Worm (Caenorhabditis elegans) whole organism, L1 larva: ENCODE results near the gene col-78.

Experiments used
- C04F5.9 ChIP-seq: sonication (generic microtip); optimal IDR thresholded peaks from 2 replicates; lab custom pipeline; 2016; ENCODE audit warnings: missing genetic modification characterization, missing compliant biosample characterization
- C16A3.4 ChIP-seq: fragments of 150-350 bp; optimal IDR thresholded peaks from 2 replicates; lab custom pipeline; 2014; ENCODE audit warnings: missing biosample characterization, missing genetic modification characterization
- F16B12.6 ChIP-seq: fragments of 150-350 bp; optimal IDR thresholded peaks from 2 replicates; lab custom pipeline; 2014; ENCODE audit warnings: missing biosample characterization, missing genetic modification characterization
- aha-1 ChIP-seq: fragments of 150-350 bp; optimal IDR thresholded peaks from 2 replicates; lab custom pipeline; 2014; ENCODE audit warnings: missing biosample characterization, missing genetic modification characterization
- ama-1 ChIP-seq: fragments of 150-350 bp; optimal IDR thresholded peaks from 2 replicates; lab custom pipeline; 2014
- ceh-8 ChIP-seq: fragments of 200-800 bp; sonication (Bioruptor generic); optimal IDR thresholded peaks from 2 replicates; lab custom pipeline; 2018; ENCODE audit warnings: mild to moderate bottlenecking, missing genetic modification characterization, moderate library complexity, missing compliant biosample characterization
- ceh-82 ChIP-seq, 3 experiments: fragments of 150-350 bp in 1 of 3; sonication (generic microtip) in 2 of 3; optimal IDR thresholded peaks; 2 replicates each; lab custom pipeline; 2014 to 2017; ENCODE audit warnings: missing biosample characterization in 3 of 3, missing genetic modification characterization in 3 of 3
- ceh-88 ChIP-seq: fragments of 200-800 bp; sonication (Bioruptor generic); IDR thresholded peaks from 2 replicates; pipeline ENCODE4 v1.3.6; 2022; ENCODE audit warnings: missing genetic modification characterization, missing compliant biosample characterization
- ceh-90 ChIP-seq: sonication (generic microtip); optimal IDR thresholded peaks from 2 replicates; lab custom pipeline; 2016; ENCODE audit warnings: missing genetic modification characterization, missing compliant biosample characterization
- dsc-1 ChIP-seq: sonication (generic microtip); optimal IDR thresholded peaks from 2 replicates; lab custom pipeline; 2016; ENCODE audit warnings: mild to moderate bottlenecking, missing genetic modification characterization, missing compliant biosample characterization
- efl-1 ChIP-seq, 4 experiments: fragments of 150-350 bp; optimal IDR thresholded peaks in 3 of 4; peaks in 1 of 4; 1 replicate in 1 of 4; 2 replicates in 3 of 4; lab custom pipeline; 2014; ENCODE audit warnings: missing biosample characterization in 2 of 4, missing genetic modification characterization in 2 of 4, missing genetic modification reagents in 2 of 4
- efl-3 ChIP-seq: fragments of 200-800 bp; sonication (Bioruptor generic); optimal IDR thresholded peaks from 2 replicates; lab custom pipeline; 2018; ENCODE audit warnings: mild to moderate bottlenecking, missing genetic modification characterization, missing compliant biosample characterization
- egl-13 ChIP-seq: sonication (generic microtip); optimal IDR thresholded peaks from 2 replicates; lab custom pipeline; 2016; ENCODE audit warnings: missing genotype, missing genetic modification reagents, missing genetic modification characterization, missing compliant biosample characterization
- ets-5 ChIP-seq: fragments of 200-800 bp; sonication (Bioruptor generic); IDR thresholded peaks from 2 replicates; pipeline ENCODE4 v1.3.6; 2022; ENCODE audit warnings: missing genetic modification characterization, missing compliant biosample characterization
- fkh-4 ChIP-seq: sonication (generic microtip); optimal IDR thresholded peaks from 2 replicates; lab custom pipeline; 2016; ENCODE audit warnings: missing compliant biosample characterization, missing genetic modification characterization, borderline replicate concordance
- fos-1 ChIP-seq: fragments of 150-350 bp; optimal IDR thresholded peaks from 2 replicates; lab custom pipeline; 2014; ENCODE audit warnings: missing biosample characterization, missing genetic modification characterization
- hlh-17 ChIP-seq: fragments of 200-800 bp; sonication (Bioruptor generic); optimal IDR thresholded peaks from 2 replicates; lab custom pipeline; 2018; ENCODE audit warnings: missing genetic modification characterization, mild to moderate bottlenecking, missing compliant biosample characterization, moderate library complexity, borderline replicate concordance
- jun-1 ChIP-seq: fragments of 150-350 bp; optimal IDR thresholded peaks from 2 replicates; lab custom pipeline; 2014; ENCODE audit warnings: missing biosample characterization, missing genetic modification reagents, missing genetic modification characterization
- lin-13 ChIP-seq: fragments of 150-350 bp; optimal IDR thresholded peaks from 2 replicates; lab custom pipeline; 2014; ENCODE audit warnings: missing biosample characterization, missing genetic modification reagents, missing genetic modification characterization
- lin-14 ChIP-seq: fragments of 200-800 bp; sonication (Bioruptor generic); optimal IDR thresholded peaks from 2 replicates; lab custom pipeline; 2018; ENCODE audit warnings: mild to moderate bottlenecking, missing genetic modification characterization, moderate library complexity, missing compliant biosample characterization
- lin-15B ChIP-seq: fragments of 150-350 bp; sonication (generic microtip); optimal IDR thresholded peaks from 3 replicates; lab custom pipeline; 2014; ENCODE audit warnings: missing biosample characterization, missing genetic modification characterization
- lin-35 ChIP-seq, 2 experiments: fragments of 150-350 bp; optimal IDR thresholded peaks; 2 replicates each; lab custom pipeline; 2014; ENCODE audit warnings: missing biosample characterization in 2 of 2, missing genetic modification characterization in 2 of 2, missing genetic modification reagents in 2 of 2
- lsy-2 ChIP-seq, 2 experiments: fragments of 150-350 bp; optimal IDR thresholded peaks; 2 replicates each; lab custom pipeline; 2014; ENCODE audit warnings: missing biosample characterization in 2 of 2, missing genetic modification characterization in 2 of 2
- mdl-1 ChIP-seq, 2 experiments: fragments of 150-350 bp; optimal IDR thresholded peaks; 2 replicates each; lab custom pipeline; 2014 to 2017; ENCODE audit warnings: missing biosample characterization in 2 of 2, missing genetic modification characterization in 2 of 2, inconsistent platforms in 1 of 2
- mep-1 ChIP-seq: fragments of 150-350 bp; optimal IDR thresholded peaks from 2 replicates; lab custom pipeline; 2014; ENCODE audit warnings: missing biosample characterization, missing genetic modification characterization
- nhr-19 ChIP-seq: fragments of 200-800 bp; sonication (Bioruptor generic); conservative IDR thresholded peaks from 2 replicates; pipeline ENCODE4 v1.3.6; 2022; ENCODE audit warnings: missing genetic modification characterization, missing compliant biosample characterization
- nhr-20 ChIP-seq: sonication (generic microtip); optimal IDR thresholded peaks from 2 replicates; lab custom pipeline; 2016; ENCODE audit warnings: mild to moderate bottlenecking, missing genetic modification characterization, missing compliant biosample characterization
- nhr-28 ChIP-seq: fragments of 150-350 bp; optimal IDR thresholded peaks from 2 replicates; lab custom pipeline; 2014; ENCODE audit warnings: missing biosample characterization, missing genetic modification characterization
- nhr-47 ChIP-seq: sonication (generic microtip); optimal IDR thresholded peaks from 2 replicates; lab custom pipeline; 2016; ENCODE audit warnings: mild to moderate bottlenecking, missing genetic modification characterization, moderate library complexity, missing compliant biosample characterization
- nhr-71 ChIP-seq: sonication (generic microtip); optimal IDR thresholded peaks from 2 replicates; lab custom pipeline; 2016; ENCODE audit warnings: mild to moderate bottlenecking, missing genetic modification characterization, moderate library complexity, missing compliant biosample characterization
- nhr-76 ChIP-seq: sonication (generic microtip); optimal IDR thresholded peaks from 2 replicates; lab custom pipeline; 2017; ENCODE audit warnings: missing biosample characterization, missing genetic modification characterization
- nhr-77 ChIP-seq: fragments of 150-350 bp; optimal IDR thresholded peaks from 2 replicates; lab custom pipeline; 2014; ENCODE audit warnings: missing biosample characterization, missing genetic modification characterization
- nhr-85 ChIP-seq: sonication (generic microtip); peaks from one replicate; lab custom pipeline; 2016; ENCODE audit warnings: missing genetic modification characterization, inconsistent platforms, missing compliant biosample characterization
- pag-3 ChIP-seq: sonication (generic microtip); optimal IDR thresholded peaks from 2 replicates; lab custom pipeline; 2017; ENCODE audit warnings: missing genetic modification characterization, mild to moderate bottlenecking, missing compliant biosample characterization, antibody characterized with exemption, borderline replicate concordance; ENCODE audit not compliant: insufficient read depth
- pqm-1 ChIP-seq: sonication (generic microtip); optimal IDR thresholded peaks from 3 replicates; lab custom pipeline; 2017; ENCODE audit warnings: missing biosample characterization, missing genetic modification characterization
- rnt-1 ChIP-seq: sonication (generic microtip); optimal IDR thresholded peaks from 2 replicates; lab custom pipeline; 2016; ENCODE audit warnings: mild to moderate bottlenecking, missing genetic modification characterization, moderate library complexity, missing compliant biosample characterization
- skn-1 ChIP-seq: fragments of 150-350 bp; optimal IDR thresholded peaks from 2 replicates; lab custom pipeline; 2014; ENCODE audit warnings: missing biosample characterization, missing genetic modification characterization
- snu-23 ChIP-seq: sonication (generic microtip); optimal IDR thresholded peaks from 2 replicates; lab custom pipeline; 2016; ENCODE audit warnings: missing genetic modification characterization, missing compliant biosample characterization
- sox-4 ChIP-seq: sonication (generic microtip); optimal IDR thresholded peaks from 2 replicates; lab custom pipeline; 2016; ENCODE audit warnings: missing genetic modification characterization, missing compliant biosample characterization
- sup-37 ChIP-seq: fragments of 200-800 bp; sonication (Bioruptor generic); optimal IDR thresholded peaks from 2 replicates; lab custom pipeline; 2018; ENCODE audit warnings: mild to moderate bottlenecking, missing genetic modification characterization, missing compliant biosample characterization
- swsn-7 ChIP-seq: sonication (generic microtip); optimal IDR thresholded peaks from 2 replicates; lab custom pipeline; 2016; ENCODE audit warnings: missing genetic modification characterization, missing compliant biosample characterization
- tlp-1 ChIP-seq: fragments of 150-350 bp; optimal IDR thresholded peaks from 2 replicates; lab custom pipeline; 2014; ENCODE audit warnings: missing biosample characterization, missing genetic modification characterization
- unc-130 ChIP-seq: fragments of 150-350 bp; optimal IDR thresholded peaks from 2 replicates; lab custom pipeline; 2017; ENCODE audit warnings: missing biosample characterization, missing genetic modification characterization, inconsistent platforms
- unc-30 ChIP-seq: sonication (generic microtip); optimal IDR thresholded peaks from 2 replicates; lab custom pipeline; 2017; ENCODE audit warnings: missing biosample characterization, missing genetic modification characterization
- unc-86 ChIP-seq: sonication (generic microtip); optimal IDR thresholded peaks from 2 replicates; lab custom pipeline; 2016; ENCODE audit warnings: missing genetic modification characterization, missing compliant biosample characterization
- zip-4 ChIP-seq: fragments of 200-800 bp; sonication (Bioruptor generic); optimal IDR thresholded peaks from 2 replicates; lab custom pipeline; 2018; ENCODE audit warnings: mild to moderate bottlenecking, missing genetic modification characterization, moderate library complexity, missing compliant biosample characterization
- ztf-11 ChIP-seq, 2 experiments: sonication (generic microtip); optimal IDR thresholded peaks; 2 replicates each; lab custom pipeline; 2016 to 2017; ENCODE audit warnings: missing genetic modification characterization in 2 of 2, missing biosample characterization in 1 of 2, missing compliant biosample characterization in 1 of 2
- ztf-4 ChIP-seq: fragments of 150-350 bp; optimal IDR thresholded peaks from 2 replicates; lab custom pipeline; 2014; ENCODE audit warnings: missing biosample characterization, missing genetic modification characterization

col-78 gene

ce11 chrII:9108443-9108842 lies 43.9 kb upstream of the col-78 start, which contains the start of gene dnj-23 (continued):
- peak; percentile 29 for TF ChIP-seq nhr-71 (tag; lab: Kevin White, UChicago)
- TF ChIP-seq lin-14 (GFP tag; lab: Kevin White, UChicago) = peak; percentile 4
- TF ChIP-seq pag-3 (tag; lab: Kevin White, UChicago) = no peak
- no peak for TF ChIP-seq zip-4 (GFP tag; lab: Kevin White, UChicago)
- TF ChIP-seq nhr-28 (tag; lab: Kevin White, UChicago) = no peak
- no peak for TF ChIP-seq F16B12.6 (tag; lab: Kevin White, UChicago)
- TF ChIP-seq efl-1 (optimal IDR thresholded peaks at IDR 0.05; lab: Kevin White, UChicago) = peak; percentile 26 to 85
- peak; percentile 88 to 98 for TF ChIP-seq efl-1 (GFP tag; optimal IDR thresholded peaks at IDR 0.05 in 1 of 2; lab: Kevin White, UChicago)
- TF ChIP-seq fos-1 (tag; lab: Kevin White, UChicago) = no peak
- TF ChIP-seq sup-37 (GFP tag; lab: Kevin White, UChicago) = no peak
- no peak for TF ChIP-seq lin-13 (GFP tag; lab: Kevin White, UChicago)
- peak; percentile 35 for TF ChIP-seq mep-1 (tag; lab: Kevin White, UChicago)
- TF ChIP-seq lin-15B (tag; lab: Kevin White, UChicago) = no peak
- TF ChIP-seq ceh-8 (GFP tag; lab: Kevin White, UChicago) = no peak
- no peak for TF ChIP-seq ztf-11 (tag; optimal IDR thresholded peaks at IDR 0.05; lab: Kevin White, UChicago)
- peak; percentile 59 for TF ChIP-seq skn-1
- TF ChIP-seq, all 84 proteins: peak for 13

ce11 chrII:9108905-9109551 lies 43.3 kb upstream of the col-78 start, which contains the start of gene T24H10.4:
T24H10.4 (plus strand) TSS chrII:9109534.
- TF ChIP-seq dsc-1 (tag; lab: Kevin White, UChicago) (no peak), ceh-82 (tag; optimal IDR thresholded peaks at IDR 0.05; lab: Kevin White, UChicago) (peak in 1 of 3 experiments; percentile 18), unc-130 (tag; lab: Kevin White, UChicago) (no peak), nhr-19 (GFP tag; lab: Robert Waterston, UW) (no peak), jun-1 (tag; lab: Kevin White, UChicago) (no peak), rnt-1 (tag; lab: Kevin White, UChicago) (no peak), sup-37 (GFP tag; lab: Kevin White, UChicago) (no peak), zip-4 (GFP tag; lab: Kevin White, UChicago) (no peak), ets-5 (GFP tag; lab: Robert Waterston, UW) (no peak), egl-13 (tag; lab: Kevin White, UChicago) (no peak), ztf-11 (tag; optimal IDR thresholded peaks at IDR 0.05; lab: Kevin White, UChicago) (no peak), efl-1 (optimal IDR thresholded peaks at IDR 0.05; lab: Kevin White, UChicago) (no peak), efl-1 (GFP tag; optimal IDR thresholded peaks at IDR 0.05 in 1 of 2; lab: Kevin White, UChicago) (peak in 1 of 2 experiments; percentile 53), C16A3.4 (no peak), nhr-20 (peak; percentile 79), lsy-2 (tag; optimal IDR thresholded peaks at IDR 0.05; lab: Kevin White, UChicago) (peak in 1 of 2 experiments; percentile 2), nhr-85 (tag; lab: Kevin White, UChicago) (no peak), nhr-77 (tag; lab: Kevin White, UChicago) (no peak), unc-30 (tag; lab: Kevin White, UChicago) (no peak), aha-1 (no peak), sox-4 (tag; lab: Kevin White, UChicago) (no peak), unc-86 (no peak), ama-1 (lab: Kevin White, UChicago) (no peak), mdl-1 (tag; optimal IDR thresholded peaks at IDR 0.05; lab: Kevin White, UChicago) (no peak), efl-3 (GFP tag; lab: Kevin White, UChicago) (no peak), hlh-17 (GFP tag; lab: Kevin White, UChicago) (no peak), fos-1 (tag; lab: Kevin White, UChicago) (no peak), pqm-1 (tag; lab: Kevin White, UChicago) (no peak), ceh-88 (no peak), snu-23 (GFP tag; lab: Kevin White, UChicago) (peak; percentile 17), C04F5.9 (tag; lab: Kevin White, UChicago) (no peak), pag-3 (tag; lab: Kevin White, UChicago) (no peak), fkh-4 (tag; lab: Kevin White, UChicago) (no peak), tlp-1 (tag; lab: Kevin White, UChicago) (no peak), swsn-7 (no peak), nhr-71 (tag; lab: Kevin White, UChicago) (no peak), ceh-90 (tag; lab: Kevin White, UChicago) (no peak), lin-35 (GFP tag; optimal IDR thresholded peaks at IDR 0.05; lab: Kevin White, UChicago) (no peak), nhr-76 (no peak), nhr-47 (tag; lab: Kevin White, UChicago) (peak; percentile 23), lin-14 (GFP tag; lab: Kevin White, UChicago) (peak; percentile 47), ztf-4 (tag; lab: Kevin White, UChicago) (no peak)
